Worm (Caenorhabditis elegans): ENCODE data around the gene unc-36.
A peak's percentile ranks its signal among the peaks of the same experiment; 100 is the strongest.

unc-36 gene

ce11 chrIII:8229480-8229879, 28.5 kb upstream of the unc-36 start (continued):
- TF ChIP-seq nhr-11 (tag; optimal IDR thresholded peaks at IDR 0.05), result peak; percentile 45
- TF ChIP-seq swsn-7 (tag; optimal IDR thresholded peaks at IDR 0.05), result peak; percentile 43
- peak; percentile 76 for TF ChIP-seq egl-13 (tag; optimal IDR thresholded peaks at IDR 0.05)
- no peak for TF ChIP-seq elt-2 (tag; optimal IDR thresholded peaks at IDR 0.05)
- peak; percentile 91 for TF ChIP-seq unc-86 (tag; optimal IDR thresholded peaks at IDR 0.05)

DNA sequence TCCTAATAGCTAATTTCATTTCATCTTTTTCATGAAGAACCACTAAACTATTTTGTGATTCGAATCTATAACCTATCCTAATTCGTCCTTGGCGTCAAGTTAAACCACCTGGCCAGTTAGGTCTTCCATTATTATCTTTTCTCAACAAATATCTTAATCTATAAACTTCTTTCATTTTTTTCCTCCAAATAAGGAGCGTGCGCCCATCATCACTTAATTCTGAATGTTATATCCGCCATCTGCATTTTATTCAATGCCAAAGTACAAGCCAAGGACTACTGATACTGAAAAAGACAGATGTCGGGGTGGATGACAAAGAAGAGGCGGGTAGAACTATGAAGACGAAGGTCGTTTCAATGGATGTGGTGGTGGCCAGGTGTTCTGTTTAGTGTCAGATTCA, 27.9 kb upstream of the unc-36 start:
- TF ChIP-seq grh-1 (GFP tag; IDR thresholded peaks at IDR 0.05) (no peak), snu-23 (GFP tag; optimal IDR thresholded peaks at IDR 0.05) (peak; percentile 6), fkh-8 (tag; optimal IDR thresholded peaks at IDR 0.05) (no peak), nhr-85 (tag) (peak; percentile 79), efl-1 (optimal IDR thresholded peaks at IDR 0.05) (no peak), efl-1 (GFP tag; optimal IDR thresholded peaks at IDR 0.05 in 1 of 2) (peak in 1 of 2 experiments; percentile 0), blmp-1 (tag; optimal IDR thresholded peaks at IDR 0.05) (peak; percentile 36), nhr-71 (tag; optimal IDR thresholded peaks at IDR 0.05) (peak; percentile 16), nhr-19 (GFP tag; conservative IDR thresholded peaks at IDR 0.05) (no peak), lin-14 (GFP tag; optimal IDR thresholded peaks at IDR 0.05) (peak; percentile 63), nhr-84 (tag; optimal IDR thresholded peaks at IDR 0.05) (no peak), ama-1 (optimal IDR thresholded peaks at IDR 0.05) (no peak), nhr-76 (tag; optimal IDR thresholded peaks at IDR 0.05) (no peak), fos-1 (tag; optimal IDR thresholded peaks at IDR 0.05) (no peak), elt-3 (tag; optimal IDR thresholded peaks at IDR 0.05) (peak in 1 of 6 experiments; percentile 39), mep-1 (tag; optimal IDR thresholded peaks at IDR 0.05) (peak; percentile 56), fkh-4 (tag; optimal IDR thresholded peaks at IDR 0.05; ENCODE audit: borderline replicate concordance) (no peak), sup-37 (GFP tag; optimal IDR thresholded peaks at IDR 0.05) (no peak), ztf-11 (tag; optimal IDR thresholded peaks at IDR 0.05) (no peak), skn-1 (tag; optimal IDR thresholded peaks at IDR 0.05) (no peak), unc-98 (GFP tag; IDR thresholded peaks at IDR 0.05) (no peak), lin-13 (GFP tag; optimal IDR thresholded peaks at IDR 0.05) (peak; percentile 11), lir-3 (tag; optimal IDR thresholded peaks at IDR 0.05; ENCODE audit: poor library complexity) (no peak), ceh-88 (GFP tag; IDR thresholded peaks at IDR 0.05) (no peak), lsy-2 (tag; optimal IDR thresholded peaks at IDR 0.05) (peak in 1 of 2 experiments; percentile 18), sptf-1 (tag; optimal IDR thresholded peaks at IDR 0.05) (no peak)

- peak in 2 of 6 experiments; percentile 14 to 61 for TF ChIP-seq elt-3 (tag; optimal IDR thresholded peaks at IDR 0.05)
- peak; percentile 6 for TF ChIP-seq snpc-4 (tag; optimal IDR thresholded peaks at IDR 0.05)
- TF ChIP-seq zag-1 (tag; optimal IDR thresholded peaks at IDR 0.05), result no peak
- TF ChIP-seq tlp-1 (tag; optimal IDR thresholded peaks at IDR 0.05), result no peak
- TF ChIP-seq egl-13 (tag; optimal IDR thresholded peaks at IDR 0.05), result peak; percentile 76
- TF ChIP-seq hlh-17 (GFP tag; optimal IDR thresholded peaks at IDR 0.05; ENCODE audit: borderline replicate concordance), result no peak
- TF ChIP-seq sox-4 (tag; optimal IDR thresholded peaks at IDR 0.05), result peak; percentile 73
- no peak for TF ChIP-seq nhr-28 (tag; optimal IDR thresholded peaks at IDR 0.05)
- TF ChIP-seq nhr-85 (tag), result no peak
- no peak for TF ChIP-seq unc-30 (tag; optimal IDR thresholded peaks at IDR 0.05)
- TF ChIP-seq unc-86 (tag; optimal IDR thresholded peaks at IDR 0.05), result peak; percentile 96
- no peak for TF ChIP-seq ces-1 (GFP tag; optimal IDR thresholded peaks at IDR 0.05)
- TF ChIP-seq xbp-1 (tag; optimal IDR thresholded peaks at IDR 0.05), result peak; percentile 73
- TF ChIP-seq fkh-8 (tag; optimal IDR thresholded peaks at IDR 0.05), result peak; percentile 96
- TF ChIP-seq nhr-12 (tag; optimal IDR thresholded peaks at IDR 0.05), result no peak
- TF ChIP-seq nhr-237 (tag; optimal IDR thresholded peaks at IDR 0.05), result no peak
- no peak for TF ChIP-seq egl-27 (tag; optimal IDR thresholded peaks at IDR 0.05)
- TF ChIP-seq lin-35 (GFP tag; optimal IDR thresholded peaks at IDR 0.05), result peak; percentile 63 to 82
- no peak for TF ChIP-seq nhr-11 (tag; optimal IDR thresholded peaks at IDR 0.05)
- TF ChIP-seq jun-1 (tag; optimal IDR thresholded peaks at IDR 0.05), result peak; percentile 47
- TF ChIP-seq dsc-1 (tag; optimal IDR thresholded peaks at IDR 0.05), result peak; percentile 80
- peak; percentile 77 for TF ChIP-seq swsn-7 (tag; optimal IDR thresholded peaks at IDR 0.05)
- TF ChIP-seq lsy-2 (tag; optimal IDR thresholded peaks at IDR 0.05), result peak; percentile 75 to 88
- no peak for TF ChIP-seq nhr-76 (tag; optimal IDR thresholded peaks at IDR 0.05)
- peak; percentile 68 to 70 for TF ChIP-seq efl-1 (optimal IDR thresholded peaks at IDR 0.05)
- peak; percentile 48 to 97 for TF ChIP-seq efl-1 (GFP tag; optimal IDR thresholded peaks at IDR 0.05 in 1 of 2)
- peak; percentile 81 for TF ChIP-seq tbx-2 (tag; optimal IDR thresholded peaks at IDR 0.05)
- TF ChIP-seq ama-1 (optimal IDR thresholded peaks at IDR 0.05), result no peak
- TF ChIP-seq skn-1 (tag; optimal IDR thresholded peaks at IDR 0.05), result peak; percentile 65
- TF ChIP-seq elt-2 (tag; optimal IDR thresholded peaks at IDR 0.05), result peak; percentile 21
- no peak for TF ChIP-seq alr-1 (tag; optimal IDR thresholded peaks at IDR 0.05; ENCODE audit: borderline replicate concordance)
- peak; percentile 32 for TF ChIP-seq nhr-90 (tag; optimal IDR thresholded peaks at IDR 0.05; ENCODE audit: poor library complexity)
- no peak for TF ChIP-seq sptf-1 (tag; optimal IDR thresholded peaks at IDR 0.05)
Observed at ce11 chrIII:8227511-8227910, 26.5 kb upstream of the unc-36 start, which contains the start of gene fbxl-1. Gene fbxl-1 (plus strand): TSS chrIII:8227830.
